Worm (Caenorhabditis elegans): ENCODE results near the gene T19B10.2.
A peak's percentile ranks its signal among the peaks of the same experiment; 100 is the strongest.

ce11 chrV:11225981-11226380 is 4.9 kb downstream of the T19B10.2 start, which contains the start of gene bgal-1:
- TF ChIP-seq unc-39 (tag; optimal IDR thresholded peaks at IDR 0.05) (no peak), mep-1 (tag; optimal IDR thresholded peaks at IDR 0.05) (no peak), unc-62 (GFP tag; optimal IDR thresholded peaks at IDR 0.05) (peak; percentile 84)

Data from whole organism, mixed stage, embryonic.